Worm (Caenorhabditis elegans) whole organism, L4/young adult: ENCODE results near the gene dgk-3.

Experiments used
- W03F9.2 ChIP-seq: fragments of 150-350 bp; optimal IDR thresholded peaks from 2 replicates; lab custom pipeline; 2014; ENCODE audit warnings: missing biosample characterization, missing genetic modification characterization
- dao-5 ChIP-seq: sonication (generic microtip); optimal IDR thresholded peaks from 2 replicates; lab custom pipeline; 2016; ENCODE audit warnings: missing genotype, missing genetic modification characterization, moderate library complexity, missing compliant biosample characterization
- him-1 ChIP-seq: sonication (generic microtip); optimal IDR thresholded peaks from 2 replicates; lab custom pipeline; 2016; ENCODE audit warnings: missing genotype, missing genetic modification reagents, missing genetic modification characterization, missing compliant biosample characterization

- no peak for TF ChIP-seq W03F9.2 (tag; lab: Kevin White, UChicago)
- no peak for TF ChIP-seq him-1 (tag; lab: Kevin White, UChicago)
- no peak for TF ChIP-seq dao-5 (tag; lab: Kevin White, UChicago)
These were observed 48.8 kb upstream of the dgk-3 start for ce11 chrIII:9114076-9114475.
